Fruit fly (Drosophila melanogaster) whole organism: ENCODE data around the gene CG4004.

ENCODE experiments used
- pan ChIP-seq: fragments of >200 bp; optimal IDR thresholded peaks from 2 replicates; lab custom pipeline; 2017
- psq ChIP-seq: fragments of >200 bp; optimal IDR thresholded peaks from 2 replicates; lab custom pipeline; 2017

DNA sequence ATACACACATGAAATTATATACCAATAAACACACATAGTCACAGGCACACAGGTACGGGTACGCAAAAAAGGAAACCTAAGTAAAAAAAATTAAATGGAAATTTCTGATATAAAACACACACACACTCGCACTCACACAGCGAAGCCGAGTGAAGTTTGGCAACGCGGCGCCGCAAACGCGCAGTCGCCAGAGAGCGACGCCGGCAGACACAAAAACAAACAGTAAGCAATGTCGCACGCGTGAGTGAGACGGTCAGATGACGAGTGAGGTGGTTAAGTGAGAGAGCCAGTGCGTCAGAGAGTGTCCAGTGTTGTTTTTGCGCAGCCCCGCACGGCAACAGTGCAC is 6.5 kb downstream of the CG4004 start:
- TF ChIP-seq pan (no peak), psq (no peak)
